Worm (Caenorhabditis elegans) whole organism, L3 larva: ENCODE data around the gene clh-1.

Experiments used
- R02D3.7 ChIP-seq: fragments of 150-350 bp; optimal IDR thresholded peaks from 2 replicates; lab custom pipeline; 2014; ENCODE audit warnings: missing biosample characterization, missing genetic modification characterization
- ZK546.5 ChIP-seq: sonication (generic microtip); optimal IDR thresholded peaks from 2 replicates; lab custom pipeline; 2017; ENCODE audit warnings: missing biosample characterization, missing genetic modification characterization
- aly-2 ChIP-seq: fragments of 150-350 bp; optimal IDR thresholded peaks from 2 replicates; lab custom pipeline; 2014; ENCODE audit warnings: missing biosample characterization, missing genetic modification characterization
- ama-1 ChIP-seq: fragments of 150-350 bp; optimal IDR thresholded peaks from 2 replicates; lab custom pipeline; 2018
- ceh-16 ChIP-seq: sonication (generic microtip); optimal IDR thresholded peaks from 2 replicates; lab custom pipeline; 2017; ENCODE audit warnings: missing biosample characterization, missing genetic modification characterization
- ceh-28 ChIP-seq: fragments of 150-350 bp; optimal IDR thresholded peaks from 2 replicates; lab custom pipeline; 2014; ENCODE audit warnings: missing biosample characterization, missing genetic modification reagents, missing genetic modification characterization
- ceh-82 ChIP-seq: fragments of 150-350 bp; optimal IDR thresholded peaks from 2 replicates; lab custom pipeline; 2014; ENCODE audit warnings: missing biosample characterization, missing genetic modification characterization
- ceh-9 ChIP-seq: sonication (generic microtip); optimal IDR thresholded peaks from 2 replicates; lab custom pipeline; 2018; ENCODE audit warnings: missing biosample characterization, missing genetic modification characterization
- daf-12 ChIP-seq: fragments of 150-350 bp; optimal IDR thresholded peaks from 2 replicates; lab custom pipeline; 2014; ENCODE audit warnings: missing biosample characterization, missing genetic modification reagents, missing genetic modification characterization
- egl-27 ChIP-seq: sonication (generic microtip); optimal IDR thresholded peaks from 4 replicates; lab custom pipeline; 2017; ENCODE audit warnings: missing biosample characterization, missing genetic modification reagents, missing genetic modification characterization
- egl-5 ChIP-seq: fragments of 150-350 bp; optimal IDR thresholded peaks from 2 replicates; lab custom pipeline; 2017; ENCODE audit warnings: missing biosample characterization, missing genetic modification reagents, missing genetic modification characterization, inconsistent platforms
- elt-1 ChIP-seq: fragments of 150-350 bp; optimal IDR thresholded peaks from 2 replicates; lab custom pipeline; 2014; ENCODE audit warnings: missing biosample characterization, missing genetic modification characterization
- elt-2 ChIP-seq: sonication (generic microtip); optimal IDR thresholded peaks from 2 replicates; lab custom pipeline; 2016; ENCODE audit warnings: missing genetic modification reagents, mild to moderate bottlenecking, missing genetic modification characterization, missing compliant biosample characterization
- elt-3 ChIP-seq, 3 experiments: fragments of 150-350 bp in 1 of 3; sonication (generic microtip) in 2 of 3; optimal IDR thresholded peaks; 2 replicates in 2 of 3; 4 replicates in 1 of 3; lab custom pipeline; 2014 to 2017; ENCODE audit warnings: missing biosample characterization in 3 of 3, missing genetic modification characterization in 3 of 3
- eor-1 ChIP-seq, 2 experiments: fragments of 150-350 bp; optimal IDR thresholded peaks; 2 replicates each; lab custom pipeline; 2014 to 2018; ENCODE audit warnings: missing biosample characterization in 2 of 2, missing genetic modification characterization in 2 of 2
- fkh-10 ChIP-seq: sonication (generic microtip); optimal IDR thresholded peaks from 2 replicates; lab custom pipeline; 2017; ENCODE audit warnings: missing biosample characterization, missing genetic modification reagents, missing genetic modification characterization
- fkh-2 ChIP-seq: fragments of 150-350 bp; optimal IDR thresholded peaks from 2 replicates; lab custom pipeline; 2014; ENCODE audit warnings: missing biosample characterization, missing genetic modification reagents, missing genetic modification characterization
- fos-1 ChIP-seq: fragments of 150-350 bp; optimal IDR thresholded peaks from 2 replicates; lab custom pipeline; 2014; ENCODE audit warnings: missing biosample characterization, missing genetic modification characterization
- hmg-11 ChIP-seq: sonication (generic microtip); optimal IDR thresholded peaks from 2 replicates; lab custom pipeline; 2016; ENCODE audit warnings: missing genetic modification characterization, missing compliant biosample characterization
- jun-1 ChIP-seq: fragments of 150-350 bp; optimal IDR thresholded peaks from 2 replicates; lab custom pipeline; 2014; ENCODE audit warnings: missing biosample characterization, missing genetic modification reagents, missing genetic modification characterization
- lin-15B ChIP-seq: fragments of 150-350 bp; optimal IDR thresholded peaks from 2 replicates; lab custom pipeline; 2014; ENCODE audit warnings: missing biosample characterization, missing genetic modification characterization
- lin-39 ChIP-seq: fragments of 150-350 bp; optimal IDR thresholded peaks from 2 replicates; lab custom pipeline; 2018; ENCODE audit warnings: missing biosample characterization, missing genetic modification reagents, missing genetic modification characterization
- lsy-12 ChIP-seq: sonication (generic microtip); optimal IDR thresholded peaks from 2 replicates; lab custom pipeline; 2016; ENCODE audit warnings: mild to moderate bottlenecking, missing genetic modification characterization, missing compliant biosample characterization
- mdl-1 ChIP-seq: fragments of 150-350 bp; optimal IDR thresholded peaks from 2 replicates; lab custom pipeline; 2014; ENCODE audit warnings: missing biosample characterization, missing genetic modification characterization
- mml-1 ChIP-seq: fragments of 150-350 bp; sonication (generic microtip); optimal IDR thresholded peaks from 3 replicates; lab custom pipeline; 2014; ENCODE audit warnings: missing biosample characterization, missing genetic modification characterization
- nfya-1 ChIP-seq: sonication (generic microtip); optimal IDR thresholded peaks from 2 replicates; lab custom pipeline; 2017; ENCODE audit warnings: missing genetic modification characterization, mild to moderate bottlenecking, missing compliant biosample characterization, antibody characterized with exemption, moderate library complexity; ENCODE audit not compliant: insufficient read depth
- nhr-11 ChIP-seq: fragments of 150-350 bp; optimal IDR thresholded peaks from 2 replicates; lab custom pipeline; 2014; ENCODE audit warnings: missing biosample characterization, missing genetic modification characterization
- nhr-12 ChIP-seq: fragments of 150-350 bp; optimal IDR thresholded peaks from 2 replicates; lab custom pipeline; 2014; ENCODE audit warnings: missing biosample characterization, missing genetic modification characterization
- nhr-23 ChIP-seq: fragments of 150-350 bp; optimal IDR thresholded peaks from 2 replicates; lab custom pipeline; 2014; ENCODE audit warnings: missing biosample characterization, missing genetic modification reagents, missing genetic modification characterization
- nhr-237 ChIP-seq: fragments of 150-350 bp; optimal IDR thresholded peaks from 2 replicates; lab custom pipeline; 2014; ENCODE audit warnings: missing biosample characterization, missing genetic modification characterization
- nhr-25 ChIP-seq: sonication (generic microtip); optimal IDR thresholded peaks from 2 replicates; lab custom pipeline; 2017; ENCODE audit warnings: missing biosample characterization, missing genetic modification characterization
- nhr-28 ChIP-seq: fragments of 150-350 bp; optimal IDR thresholded peaks from 2 replicates; lab custom pipeline; 2014; ENCODE audit warnings: missing biosample characterization, missing genetic modification characterization
- nhr-43 ChIP-seq: sonication (generic microtip); optimal IDR thresholded peaks from 2 replicates; lab custom pipeline; 2016; ENCODE audit warnings: mild to moderate bottlenecking, missing genetic modification characterization, missing compliant biosample characterization; ENCODE audit not compliant: poor library complexity, severe bottlenecking
- nhr-67 ChIP-seq: fragments of 150-350 bp; optimal IDR thresholded peaks from 2 replicates; lab custom pipeline; 2014; ENCODE audit warnings: missing biosample characterization, missing genetic modification characterization
- nhr-76 ChIP-seq: fragments of 150-350 bp; sonication (generic microtip); optimal IDR thresholded peaks from 5 replicates; lab custom pipeline; 2014; ENCODE audit warnings: missing biosample characterization, missing genetic modification characterization
- nhr-77 ChIP-seq: fragments of 150-350 bp; optimal IDR thresholded peaks from 2 replicates; lab custom pipeline; 2014; ENCODE audit warnings: missing biosample characterization, missing genetic modification characterization
- pha-4 ChIP-seq: fragments of 150-350 bp; optimal IDR thresholded peaks from 2 replicates; lab custom pipeline; 2014; ENCODE audit warnings: missing biosample characterization, missing genetic modification reagents, missing genetic modification characterization
- pqm-1 ChIP-seq: fragments of 150-350 bp; optimal IDR thresholded peaks from 2 replicates; lab custom pipeline; 2017; ENCODE audit warnings: missing biosample characterization, missing genetic modification characterization, inconsistent platforms
- sea-2 ChIP-seq: fragments of 150-350 bp; sonication (generic microtip); optimal IDR thresholded peaks from 4 replicates; lab custom pipeline; 2014; ENCODE audit warnings: missing biosample characterization, missing genetic modification reagents, missing genetic modification characterization
- skn-1 ChIP-seq: fragments of 150-350 bp; optimal IDR thresholded peaks from 2 replicates; lab custom pipeline; 2014; ENCODE audit warnings: missing biosample characterization, missing genetic modification characterization
- snpc-4 ChIP-seq: fragments of 150-350 bp; optimal IDR thresholded peaks from 2 replicates; lab custom pipeline; 2014; ENCODE audit warnings: missing biosample characterization, missing genetic modification characterization
- tbx-2 ChIP-seq: sonication (generic microtip); optimal IDR thresholded peaks from 2 replicates; lab custom pipeline; 2016; ENCODE audit warnings: mild to moderate bottlenecking, missing genetic modification characterization, missing compliant biosample characterization
- unc-39 ChIP-seq: sonication (generic microtip); optimal IDR thresholded peaks from 4 replicates; lab custom pipeline; 2017; ENCODE audit warnings: missing biosample characterization, missing genetic modification characterization
- unc-62 ChIP-seq: fragments of 150-350 bp; sonication (generic microtip); optimal IDR thresholded peaks from 4 replicates; lab custom pipeline; 2014; ENCODE audit warnings: missing biosample characterization, missing genetic modification reagents, missing genetic modification characterization
- zag-1 ChIP-seq: fragments of 150-350 bp; optimal IDR thresholded peaks from 2 replicates; lab custom pipeline; 2014; ENCODE audit warnings: missing biosample characterization, missing genetic modification characterization
- ztf-11 ChIP-seq: fragments of 150-350 bp; optimal IDR thresholded peaks from 2 replicates; lab custom pipeline; 2014; ENCODE audit warnings: missing biosample characterization, missing genetic modification characterization
- ztf-4 ChIP-seq: fragments of 150-350 bp; optimal IDR thresholded peaks from 2 replicates; lab custom pipeline; 2014; ENCODE audit warnings: missing biosample characterization, missing genetic modification characterization

The clh-1 gene

ce11 chrII:11890596-11890995, 34.3 kb upstream of the clh-1 start:
- TF ChIP-seq nhr-25 (tag; lab: Kevin White, UChicago) (no peak), mdl-1 (tag; lab: Kevin White, UChicago) (no peak), ZK546.5 (tag; lab: Kevin White, UChicago) (no peak)
- TF ChIP-seq, all 47 proteins: peak for 0

DNA sequence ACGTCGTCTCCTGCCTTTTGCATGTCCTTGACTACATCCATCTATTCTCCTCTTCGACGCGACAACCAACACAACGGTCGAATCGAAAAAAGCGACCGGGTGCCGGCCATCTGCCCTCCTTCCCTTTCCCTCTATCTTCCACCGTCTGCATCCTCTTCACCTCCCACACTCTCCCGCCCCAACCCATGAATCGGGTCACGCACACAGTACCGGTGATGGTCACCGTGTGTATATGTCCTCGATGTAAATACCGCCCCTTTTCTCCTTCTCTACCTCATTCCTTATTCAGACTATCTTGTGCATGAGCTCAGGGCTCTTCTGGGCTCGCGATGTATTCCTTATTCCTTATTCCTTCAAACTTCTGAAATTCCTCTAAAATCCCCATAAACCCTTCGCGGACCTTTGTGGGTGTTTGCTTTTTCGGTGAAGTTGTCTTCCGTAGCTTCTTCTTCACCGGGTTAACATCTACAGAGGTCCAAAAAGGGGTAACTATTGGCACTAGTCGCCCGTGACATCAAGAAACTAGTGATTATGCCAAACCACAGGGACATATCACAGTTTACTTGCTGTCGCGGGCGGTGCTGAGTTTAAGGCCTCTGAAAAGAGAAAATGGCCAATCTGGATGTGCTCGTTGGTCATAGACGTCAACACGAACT, 33.3 kb upstream of the clh-1 start:
- TF ChIP-seq nhr-25 (tag; lab: Kevin White, UChicago) (peak; percentile 72), ama-1 (peak; percentile 22), ceh-28 (no peak), pqm-1 (no peak), nhr-76 (no peak), elt-3 (tag; optimal IDR thresholded peaks at IDR 0.05; lab: Kevin White, UChicago) (no peak), mml-1 (no peak), mdl-1 (tag; lab: Kevin White, UChicago) (no peak), aly-2 (tag; lab: Kevin White, UChicago) (no peak), jun-1 (tag; lab: Kevin White, UChicago) (no peak), eor-1 (tag; optimal IDR thresholded peaks at IDR 0.05; lab: Kevin White, UChicago) (no peak), nhr-28 (tag; lab: Kevin White, UChicago) (no peak), hmg-11 (tag; lab: Kevin White, UChicago) (peak; percentile 27), ceh-9 (tag; lab: Kevin White, UChicago) (no peak), sea-2 (no peak), snpc-4 (tag; lab: Kevin White, UChicago) (no peak), ztf-11 (no peak), skn-1 (tag; lab: Kevin White, UChicago) (no peak), pha-4 (tag; lab: Kevin White, UChicago) (peak; percentile 29), nhr-23 (peak; percentile 64), fkh-10 (GFP tag; lab: Kevin White, UChicago) (no peak), nfya-1 (tag; lab: Kevin White, UChicago) (peak; percentile 0), nhr-77 (tag; lab: Kevin White, UChicago) (no peak), zag-1 (tag; lab: Kevin White, UChicago) (no peak), ztf-4 (tag; lab: Kevin White, UChicago) (no peak), tbx-2 (tag; lab: Kevin White, UChicago) (no peak), fos-1 (tag; lab: Kevin White, UChicago) (no peak), R02D3.7 (no peak), ceh-16 (no peak), nhr-11 (tag; lab: Kevin White, UChicago) (no peak), egl-5 (tag; lab: Kevin White, UChicago) (no peak), daf-12 (tag; lab: Kevin White, UChicago) (no peak), elt-1 (tag; lab: Kevin White, UChicago) (no peak), nhr-237 (tag; lab: Kevin White, UChicago) (no peak), elt-2 (tag; lab: Kevin White, UChicago) (no peak), nhr-43 (tag; lab: Kevin White, UChicago) (no peak), ZK546.5 (tag; lab: Kevin White, UChicago) (no peak), lin-15B (no peak), unc-62 (no peak), nhr-67 (tag; lab: Kevin White, UChicago) (no peak), fkh-2 (tag; lab: Kevin White, UChicago) (no peak), lin-39 (tag; lab: Kevin White, UChicago) (peak; percentile 7), ceh-82 (tag; lab: Kevin White, UChicago) (no peak), egl-27 (tag; lab: Kevin White, UChicago) (no peak), unc-39 (tag; lab: Kevin White, UChicago) (no peak), nhr-12 (no peak), lsy-12 (tag; lab: Kevin White, UChicago) (no peak)
- TF ChIP-seq, all 47 proteins: peak for 7
